Worm (Caenorhabditis elegans): ENCODE data around the gene selt-1.2.

Gene selt-1.2

DNA sequence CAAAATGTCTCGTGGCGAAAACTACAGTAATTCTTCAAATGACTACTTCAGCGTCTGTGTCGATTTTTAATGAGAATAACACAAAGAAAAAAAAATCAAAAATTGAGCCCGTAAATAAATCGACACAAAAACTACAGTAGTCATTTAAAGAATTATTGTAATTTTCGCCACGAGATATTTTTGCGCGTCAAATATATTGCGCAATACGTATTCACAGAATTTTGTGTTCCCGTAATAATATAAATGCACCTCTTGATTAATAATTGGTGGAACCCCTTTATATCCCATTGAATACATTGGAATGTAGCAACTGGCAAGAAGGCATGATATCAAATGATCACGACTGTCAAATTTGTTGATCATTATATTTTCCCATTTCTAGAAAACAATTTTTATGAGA, 21.7 kb upstream of the selt-1.2 start:
- TF ChIP-seq ceh-9 (tag; optimal IDR thresholded peaks at IDR 0.05) (no peak), ama-1 (optimal IDR thresholded peaks at IDR 0.05) (no peak), nfya-1 (tag; optimal IDR thresholded peaks at IDR 0.05; ENCODE audit: insufficient read depth) (no peak), lin-15B (tag; optimal IDR thresholded peaks at IDR 0.05) (no peak), nhr-43 (tag; optimal IDR thresholded peaks at IDR 0.05; ENCODE audit: poor library complexity, severe bottlenecking) (no peak), elt-1 (tag; optimal IDR thresholded peaks at IDR 0.05) (no peak), lsy-12 (tag; optimal IDR thresholded peaks at IDR 0.05) (no peak), pha-4 (tag; optimal IDR thresholded peaks at IDR 0.05) (no peak), ZK546.5 (tag; optimal IDR thresholded peaks at IDR 0.05) (no peak), fos-1 (tag; optimal IDR thresholded peaks at IDR 0.05) (no peak), nhr-76 (tag; optimal IDR thresholded peaks at IDR 0.05) (no peak), fkh-2 (tag; optimal IDR thresholded peaks at IDR 0.05) (no peak), mml-1 (tag; optimal IDR thresholded peaks at IDR 0.05) (no peak), aly-2 (tag; optimal IDR thresholded peaks at IDR 0.05) (no peak), unc-62 (GFP tag; optimal IDR thresholded peaks at IDR 0.05) (no peak), lin-39 (tag; optimal IDR thresholded peaks at IDR 0.05) (no peak), ceh-16 (tag; optimal IDR thresholded peaks at IDR 0.05) (no peak), hmg-11 (tag; optimal IDR thresholded peaks at IDR 0.05) (no peak), jun-1 (tag; optimal IDR thresholded peaks at IDR 0.05) (no peak)

DNA sequence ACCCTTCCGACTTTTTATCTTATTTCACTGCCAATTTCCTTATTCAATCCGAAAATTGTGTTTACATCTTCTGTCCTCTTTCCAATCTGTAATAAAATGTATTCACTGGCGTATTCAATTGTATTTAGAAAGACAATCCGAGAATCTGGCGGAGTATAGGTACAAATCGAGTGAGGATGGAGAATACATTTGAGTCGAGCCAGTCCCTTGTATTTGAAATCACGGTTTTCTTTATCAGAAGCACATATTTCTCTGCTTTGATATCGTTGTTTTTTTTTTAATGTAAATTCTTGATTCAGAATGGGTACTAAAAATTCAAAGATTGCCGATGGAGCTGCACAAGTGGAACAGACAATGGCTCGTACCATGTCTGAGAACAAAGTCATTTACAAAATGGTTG, 16.9 kb upstream of the selt-1.2 start, which contains the start of gene ocr-1:
ocr-1 (plus strand) TSS at position 301 of the 400 bp plus-strand sequence.
- TF ChIP-seq ZK546.5 (tag; optimal IDR thresholded peaks at IDR 0.05) (no peak), egl-27 (tag; optimal IDR thresholded peaks at IDR 0.05) (no peak), R02D3.7 (tag; optimal IDR thresholded peaks at IDR 0.05) (no peak), nhr-77 (tag; optimal IDR thresholded peaks at IDR 0.05) (no peak)

DNA sequence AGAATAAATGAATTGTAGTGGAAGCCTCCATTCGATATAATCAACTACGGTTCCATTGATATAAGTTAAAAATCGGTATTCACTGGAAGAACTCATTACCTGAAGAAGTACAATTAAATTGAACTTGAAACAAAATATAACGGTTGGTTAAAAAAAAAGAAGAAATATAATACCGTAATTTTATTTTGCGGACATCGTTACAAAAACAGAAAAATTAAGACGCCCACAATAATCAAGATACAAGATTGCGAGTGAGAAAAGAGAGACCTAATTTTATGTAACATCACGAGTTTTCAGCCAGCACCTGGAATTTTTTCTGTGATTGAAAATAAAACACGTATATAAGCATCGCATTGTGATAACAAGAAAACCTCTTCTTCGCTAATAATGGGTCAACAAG, 15.5 kb upstream of the selt-1.2 start, which contains the start of gene sre-6:
sre-6 (minus strand) TSS at position 101 of the 400 bp plus-strand sequence.
- TF ChIP-seq ZK546.5 (tag; optimal IDR thresholded peaks at IDR 0.05) (no peak), lsy-12 (tag; optimal IDR thresholded peaks at IDR 0.05) (no peak), nhr-25 (tag; optimal IDR thresholded peaks at IDR 0.05) (no peak), ama-1 (optimal IDR thresholded peaks at IDR 0.05) (no peak), sea-2 (GFP tag; optimal IDR thresholded peaks at IDR 0.05) (no peak), nfya-1 (tag; optimal IDR thresholded peaks at IDR 0.05; ENCODE audit: insufficient read depth) (no peak), eor-1 (tag; optimal IDR thresholded peaks at IDR 0.05) (no peak), ztf-11 (tag; optimal IDR thresholded peaks at IDR 0.05) (no peak), nhr-77 (tag; optimal IDR thresholded peaks at IDR 0.05) (no peak), ceh-28 (tag; optimal IDR thresholded peaks at IDR 0.05) (no peak), fkh-2 (tag; optimal IDR thresholded peaks at IDR 0.05) (no peak), daf-12 (tag; optimal IDR thresholded peaks at IDR 0.05) (no peak)

DNA sequence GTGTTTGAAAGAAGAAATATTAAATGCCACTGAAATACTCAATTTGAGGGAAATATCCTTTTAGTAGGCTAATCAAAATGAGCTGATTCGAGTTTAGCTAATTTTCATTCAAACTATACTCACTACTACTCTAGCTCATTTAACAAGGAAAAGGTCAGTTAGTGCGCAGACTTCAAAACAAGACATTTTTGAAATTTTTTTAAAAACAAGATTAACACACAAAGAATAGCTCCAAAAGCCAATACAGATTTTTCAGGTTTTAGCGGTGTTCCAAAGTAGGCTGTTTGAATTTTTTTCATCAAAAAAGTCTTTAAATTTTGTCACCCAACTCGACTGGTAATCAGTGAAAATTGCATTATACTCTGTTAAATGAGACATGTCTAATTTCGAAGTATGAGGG, 13.7 kb upstream of the selt-1.2 start:
- TF ChIP-seq nhr-77 (tag; optimal IDR thresholded peaks at IDR 0.05) (no peak), nhr-28 (tag; optimal IDR thresholded peaks at IDR 0.05) (no peak), fos-1 (tag; optimal IDR thresholded peaks at IDR 0.05) (no peak), eor-1 (tag; optimal IDR thresholded peaks at IDR 0.05) (no peak), ama-1 (optimal IDR thresholded peaks at IDR 0.05) (no peak), aly-2 (tag; optimal IDR thresholded peaks at IDR 0.05) (no peak), ZK546.5 (tag; optimal IDR thresholded peaks at IDR 0.05) (no peak), ztf-11 (tag; optimal IDR thresholded peaks at IDR 0.05) (no peak), egl-5 (tag; optimal IDR thresholded peaks at IDR 0.05) (no peak), ztf-4 (tag; optimal IDR thresholded peaks at IDR 0.05) (no peak), snpc-4 (tag; optimal IDR thresholded peaks at IDR 0.05) (no peak), unc-62 (GFP tag; optimal IDR thresholded peaks at IDR 0.05) (no peak), tbx-2 (tag; optimal IDR thresholded peaks at IDR 0.05) (no peak), elt-3 (tag; optimal IDR thresholded peaks at IDR 0.05) (no peak)

DNA sequence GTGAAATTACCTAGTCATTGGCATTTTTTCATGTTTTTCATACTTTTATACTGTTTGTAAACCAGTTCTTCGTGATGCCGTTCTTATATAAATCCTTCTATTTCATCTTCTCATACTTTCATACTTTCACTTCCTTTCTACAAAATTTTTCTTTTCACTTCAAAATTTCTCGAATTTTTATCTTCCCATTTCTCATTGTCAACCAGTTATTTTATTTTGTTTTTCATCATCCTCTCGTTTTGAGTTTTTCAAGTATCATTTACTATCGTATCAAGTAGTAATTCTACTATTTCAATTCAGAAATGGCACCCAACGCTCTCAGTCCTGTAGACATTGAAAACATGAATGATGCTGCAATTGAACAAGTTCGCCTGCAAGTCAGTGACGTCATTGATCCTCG, 11.5 kb upstream of the selt-1.2 start, which contains the start of gene F28H7.8:
F28H7.8 (plus strand) TSS at position 301 of the 400 bp plus-strand sequence.
- TF ChIP-seq elt-3 (tag; optimal IDR thresholded peaks at IDR 0.05) = no peak
- no peak for TF ChIP-seq nhr-25 (tag; optimal IDR thresholded peaks at IDR 0.05)
- TF ChIP-seq ceh-82 (tag; optimal IDR thresholded peaks at IDR 0.05) = no peak
- no peak for TF ChIP-seq lin-39 (tag; optimal IDR thresholded peaks at IDR 0.05)
- TF ChIP-seq ZK546.5 (tag; optimal IDR thresholded peaks at IDR 0.05) = no peak
- no peak for TF ChIP-seq daf-12 (tag; optimal IDR thresholded peaks at IDR 0.05)
- no peak for TF ChIP-seq ztf-4 (tag; optimal IDR thresholded peaks at IDR 0.05)
- TF ChIP-seq nfya-1 (tag; optimal IDR thresholded peaks at IDR 0.05; ENCODE audit: insufficient read depth) = no peak
- no peak for TF ChIP-seq eor-1 (tag; optimal IDR thresholded peaks at IDR 0.05)
- TF ChIP-seq fkh-10 (GFP tag; optimal IDR thresholded peaks at IDR 0.05) = no peak
- TF ChIP-seq R02D3.7 (tag; optimal IDR thresholded peaks at IDR 0.05) = no peak
- TF ChIP-seq zag-1 (tag; optimal IDR thresholded peaks at IDR 0.05) = no peak
- no peak for TF ChIP-seq lin-15B (tag; optimal IDR thresholded peaks at IDR 0.05)
- TF ChIP-seq nhr-28 (tag; optimal IDR thresholded peaks at IDR 0.05) = no peak

Measured in whole organism, L3 larva.